Worm (Caenorhabditis elegans): ENCODE results near the gene srw-55.

srw-55 gene

ce11 chrV:15928325-15928724 lies 11.8 kb downstream of the srw-55 start, which contains the start of gene pzf-1:
pzf-1 (minus strand) TSS chrV:15928425.
- TF ChIP-seq ama-1 (optimal IDR thresholded peaks at IDR 0.05) (no peak), D1046.2 (GFP tag; IDR thresholded peaks at IDR 0.05) (no peak), unc-130 (GFP tag; optimal IDR thresholded peaks at IDR 0.05) (no peak), nhr-111 (GFP tag; optimal IDR thresholded peaks at IDR 0.05) (no peak), ceh-44 (GFP tag; IDR thresholded peaks at IDR 0.05) (no peak), Y48G9A.11 (GFP tag; IDR thresholded peaks at IDR 0.05) (no peak), ceh-28 (tag; optimal IDR thresholded peaks at IDR 0.05) (no peak), nhr-76 (tag; optimal IDR thresholded peaks at IDR 0.05) (no peak), spr-3 (GFP tag; optimal IDR thresholded peaks at IDR 0.05) (no peak), nhr-102 (tag; optimal IDR thresholded peaks at IDR 0.05) (no peak), fos-1 (tag; optimal IDR thresholded peaks at IDR 0.05) (no peak)

DNA sequence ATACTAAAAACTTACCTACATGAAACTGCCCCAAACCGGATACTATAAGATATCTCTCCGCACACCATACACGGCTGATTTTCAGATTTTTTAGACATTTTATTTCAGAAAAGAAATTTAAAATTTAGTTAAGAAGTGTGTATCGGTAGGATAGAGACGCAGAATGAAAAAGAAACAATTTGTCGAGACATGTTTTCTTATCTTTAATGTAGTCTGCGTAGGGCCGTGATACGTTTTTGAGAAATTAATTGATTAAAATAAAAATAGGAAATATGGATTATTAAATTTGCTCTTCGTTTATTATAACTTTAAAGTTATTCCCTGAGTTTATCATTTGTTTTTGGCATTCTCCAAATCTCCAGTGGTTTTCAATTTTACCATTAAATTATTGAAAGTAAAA lies 15.8 kb downstream of the srw-55 start, which contains the start of gene nhr-108:
Gene nhr-108, minus strand, starts transcription at position 166 of the 400 bp plus-strand sequence.
- peak; percentile 68 for TF ChIP-seq nhr-77 (tag; optimal IDR thresholded peaks at IDR 0.05)
- no peak for TF ChIP-seq ceh-20 (GFP tag; IDR thresholded peaks at IDR 0.05)
- TF ChIP-seq ama-1 (optimal IDR thresholded peaks at IDR 0.05) = no peak
- no peak for TF ChIP-seq daf-16 (GFP tag; optimal IDR thresholded peaks at IDR 0.05)
- TF ChIP-seq daf-16 (tag; optimal IDR thresholded peaks at IDR 0.05) = peak; percentile 39
- TF ChIP-seq nhr-28 (tag; optimal IDR thresholded peaks at IDR 0.05) = peak; percentile 87

- no peak for TF ChIP-seq ztf-7 (tag; optimal IDR thresholded peaks at IDR 0.05)
- no peak for TF ChIP-seq duxl-1 (tag; optimal IDR thresholded peaks at IDR 0.05; ENCODE audit: poor library complexity)
- TF ChIP-seq ztf-11 (tag; optimal IDR thresholded peaks at IDR 0.05) = no peak
- no peak for TF ChIP-seq nhr-48 (tag; optimal IDR thresholded peaks at IDR 0.05)
- TF ChIP-seq lin-38 (GFP tag; IDR thresholded peaks at IDR 0.05) = no peak
- TF ChIP-seq ama-1 (optimal IDR thresholded peaks at IDR 0.05) = no peak
- no peak for TF ChIP-seq dpl-1 (GFP tag; optimal IDR thresholded peaks at IDR 0.05)
- no peak for TF ChIP-seq skn-1 (tag; optimal IDR thresholded peaks at IDR 0.05)
- TF ChIP-seq arid-1 (GFP tag; conservative IDR thresholded peaks at IDR 0.05) = no peak
- no peak for TF ChIP-seq gei-8 (GFP tag; optimal IDR thresholded peaks at IDR 0.05)
- TF ChIP-seq hlh-30 (tag; optimal IDR thresholded peaks at IDR 0.05; ENCODE audit: insufficient read depth) = no peak
- no peak for TF ChIP-seq egl-27 (tag; optimal IDR thresholded peaks at IDR 0.05)
- no peak for TF ChIP-seq madf-9 (GFP tag; conservative IDR thresholded peaks at IDR 0.05)
- no peak for TF ChIP-seq egl-43 (GFP tag; IDR thresholded peaks at IDR 0.05)
- no peak for TF ChIP-seq ceh-82 (tag; optimal IDR thresholded peaks at IDR 0.05)
- no peak for TF ChIP-seq F37D6.2 (tag; optimal IDR thresholded peaks at IDR 0.05)
- TF ChIP-seq dve-1 (tag; optimal IDR thresholded peaks at IDR 0.05; ENCODE audit: insufficient read depth) = no peak
- no peak for TF ChIP-seq madf-5 (GFP tag; IDR thresholded peaks at IDR 0.05)
- no peak for TF ChIP-seq jun-1 (tag; optimal IDR thresholded peaks at IDR 0.05)
- no peak for TF ChIP-seq hlh-11 (tag; optimal IDR thresholded peaks at IDR 0.05)
Observed at ce11 chrV:15922979-15923378, 17.2 kb downstream of the srw-55 start, which contains the start of gene F35E8.13. F35E8.13 (plus strand) TSS chrV:15923279.

DNA sequence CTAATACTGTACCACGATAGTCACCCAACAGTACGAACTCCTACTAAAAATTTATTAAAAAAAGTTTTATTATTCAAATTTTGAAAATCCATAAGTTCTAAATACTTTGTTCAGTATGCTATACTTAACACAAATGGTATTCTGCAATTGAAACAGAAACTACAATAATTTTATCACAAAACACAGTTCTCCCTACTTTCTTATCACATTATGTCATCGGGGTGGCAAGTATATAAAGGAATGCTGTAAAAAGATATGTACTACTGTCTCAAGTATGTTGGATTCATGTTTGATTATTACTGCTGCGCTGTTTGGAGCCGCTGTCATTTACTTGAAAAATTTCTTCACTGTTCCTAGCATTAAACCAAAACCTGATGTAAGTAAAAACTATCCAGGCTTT lies 19.1 kb downstream of the srw-55 start, which contains the start of gene cdr-1:
Gene cdr-1, plus strand, starts transcription at position 208 of the 400 bp plus-strand sequence.
- TF ChIP-seq nhr-28 (tag; optimal IDR thresholded peaks at IDR 0.05) (peak; percentile 93), snpc-1.2 (GFP tag; IDR thresholded peaks at IDR 0.05) (no peak), unc-62 (GFP tag; optimal IDR thresholded peaks at IDR 0.05 in 1 of 2) (peak in 1 of 2 experiments; percentile 36), unc-62 (tag; optimal IDR thresholded peaks at IDR 0.05) (no peak), pqm-1 (tag; optimal IDR thresholded peaks at IDR 0.05) (peak; percentile 39), F37D6.2 (tag; optimal IDR thresholded peaks at IDR 0.05) (no peak)
